Fruit fly (Drosophila melanogaster) whole organism, larva: ENCODE data around the gene Lsd-1.

Source experiments
- noc ChIP-seq: fragments of 200-800 bp; sonication (Bioruptor generic); optimal IDR thresholded peaks from 3 replicates; lab custom pipeline; 2019; ENCODE audit warnings: missing biosample characterization, mild to moderate bottlenecking, missing genetic modification characterization, moderate library complexity

Lsd-1 gene

DNA sequence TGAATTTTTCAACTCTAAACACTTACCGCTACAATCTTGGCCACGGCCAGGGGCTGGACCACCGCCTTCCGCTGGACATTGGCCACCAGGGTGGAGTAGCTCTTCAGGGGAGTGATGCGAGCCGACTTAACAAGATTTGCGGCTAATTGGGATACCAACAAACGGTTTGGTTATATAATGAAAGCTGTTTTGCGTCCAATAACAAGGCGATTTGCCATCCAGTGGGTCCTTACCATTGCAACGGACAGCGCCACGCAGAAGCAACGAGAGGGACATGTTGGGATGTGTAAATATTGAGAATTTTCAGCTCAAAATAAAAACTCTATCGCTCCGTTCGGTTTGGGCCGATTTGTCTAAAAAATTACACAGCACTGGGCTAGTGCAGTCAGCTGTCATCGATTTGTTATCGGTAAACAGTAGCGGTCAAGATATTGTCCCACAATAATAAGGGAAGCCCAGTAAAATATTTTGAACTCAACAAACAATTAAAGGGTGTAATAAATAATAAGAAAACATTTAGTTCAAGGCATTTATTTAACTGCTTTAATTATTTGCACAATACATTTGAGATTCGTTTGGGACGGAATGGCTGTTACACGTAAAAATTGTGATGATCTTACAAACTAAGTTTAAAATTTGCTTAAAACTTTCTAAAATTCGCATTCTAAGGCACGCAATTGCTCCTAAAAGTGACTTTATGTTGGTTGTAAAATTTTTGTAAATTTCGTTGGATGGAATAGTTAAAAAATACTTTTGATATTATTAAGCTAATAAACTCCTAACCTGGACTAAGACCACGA is 3.2 kb upstream of the Lsd-1 start, which contains the start of gene SdhD:
TSS of gene SdhD (minus strand) at position 382 of the 800 bp plus-strand sequence.
- peak; percentile 7 for TF ChIP-seq noc

DNA sequence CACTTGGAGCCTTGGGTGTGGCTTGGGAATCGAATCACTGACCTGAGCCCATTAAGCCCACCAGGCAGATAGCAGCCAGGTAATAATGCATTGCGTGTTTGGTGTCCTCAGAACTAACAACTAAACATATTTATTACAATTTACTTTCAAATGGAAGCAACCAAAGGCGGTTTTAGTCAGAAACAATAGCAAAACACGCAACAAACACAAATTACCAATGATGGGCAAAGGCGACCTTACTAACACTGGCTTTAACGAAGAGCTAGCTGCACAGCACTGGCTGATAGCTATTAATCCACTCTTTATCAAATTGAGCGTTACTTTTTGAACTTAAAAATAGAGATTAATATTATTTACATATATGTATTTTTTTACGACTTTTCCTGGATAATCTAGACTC is 642 bp upstream of the Lsd-1 start, which contains the start of gene udt:
TSS of gene udt (minus strand) at position 249 of the 400 bp plus-strand sequence.
- TF ChIP-seq noc, result no peak

DNA sequence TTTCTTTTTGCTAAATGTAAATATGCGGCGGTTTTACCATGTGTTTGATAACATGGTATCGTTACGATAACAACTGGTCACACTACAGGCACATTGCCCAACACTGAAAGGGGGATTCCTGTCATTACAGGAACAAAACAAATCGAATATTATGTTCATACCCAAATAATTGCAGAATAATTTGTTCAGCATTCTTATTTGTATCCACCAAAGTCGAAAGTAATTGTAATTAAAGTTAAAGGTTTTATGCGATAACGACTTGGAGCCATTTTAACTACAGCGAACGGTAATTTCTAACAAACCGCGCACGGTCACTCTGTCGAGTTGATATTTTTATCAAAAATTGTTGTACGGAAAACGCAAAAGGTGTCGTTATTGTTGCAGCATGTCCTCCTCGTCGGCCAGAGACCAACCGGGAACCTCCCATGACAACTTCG is 3.8 kb downstream of the Lsd-1 start, which contains the start of the genes CG10214 and CG10375:
TSS of gene CG10214 (minus strand) at position 72 of the 437 bp plus-strand sequence.
TSS of gene CG10375 (plus strand) at position 296 of the 437 bp plus-strand sequence.
- peak; percentile 69 for TF ChIP-seq noc

DNA sequence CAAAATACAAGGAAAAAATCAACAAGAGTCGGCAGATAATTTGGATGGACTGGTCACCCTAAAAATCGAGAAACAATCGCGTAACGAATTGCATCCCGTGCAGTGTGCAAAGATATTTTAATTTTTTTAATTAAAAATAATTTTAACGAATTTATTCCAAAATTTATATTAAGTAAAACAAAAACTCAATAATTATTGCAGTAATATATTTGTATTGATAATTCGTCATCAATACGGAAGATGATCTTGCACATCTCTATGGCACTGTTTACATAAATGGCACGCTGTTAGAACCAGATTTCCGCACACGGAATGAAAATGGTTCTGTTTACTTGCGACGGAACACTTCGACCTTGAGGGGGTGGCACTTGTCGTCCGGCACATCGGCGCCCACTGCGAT is 9.2 kb downstream of the Lsd-1 start, which contains the start of gene tst:
TSS of gene tst (minus strand) at position 52 of the 400 bp plus-strand sequence.
- peak; percentile 90 for TF ChIP-seq noc

DNA sequence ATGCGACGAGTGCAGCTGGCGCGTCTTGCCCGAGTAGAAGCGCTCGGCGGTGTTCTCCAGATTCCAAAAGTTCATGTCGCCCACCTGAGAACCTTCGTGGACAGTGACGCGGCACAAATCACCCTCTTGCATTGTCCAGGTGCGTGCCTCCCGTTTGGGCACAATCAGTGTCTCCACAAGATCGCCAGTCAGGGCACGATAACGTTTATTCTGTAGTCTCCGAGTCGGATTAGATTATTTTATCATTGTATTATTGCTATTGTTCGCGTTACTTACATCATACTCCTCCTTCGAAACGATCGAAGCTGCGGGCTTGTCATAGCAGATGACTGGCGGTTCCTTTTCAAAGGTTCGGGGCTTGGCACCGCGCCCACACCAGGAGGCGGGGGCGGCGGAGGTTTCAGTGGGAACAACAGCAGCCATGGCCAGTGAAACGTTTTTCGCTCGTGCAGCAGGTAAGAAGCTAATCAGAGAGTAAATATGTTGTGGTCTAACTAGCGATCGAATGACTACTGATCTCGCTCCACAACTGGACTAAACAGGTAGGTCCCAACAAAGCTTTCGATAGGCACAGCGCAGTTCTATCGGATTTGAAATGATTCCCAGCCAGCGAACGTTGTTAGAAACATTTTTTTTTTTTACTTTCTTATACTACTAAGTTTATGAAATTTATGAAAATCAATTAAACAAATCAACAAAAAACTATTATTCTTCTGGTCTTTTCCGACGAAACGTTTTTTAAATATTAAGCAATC is 10.1 kb downstream of the Lsd-1 start, which contains the start of gene CG10208:
TSS of gene CG10208 (minus strand) at position 518 of the 755 bp plus-strand sequence.
- peak; percentile 39 for TF ChIP-seq noc

DNA sequence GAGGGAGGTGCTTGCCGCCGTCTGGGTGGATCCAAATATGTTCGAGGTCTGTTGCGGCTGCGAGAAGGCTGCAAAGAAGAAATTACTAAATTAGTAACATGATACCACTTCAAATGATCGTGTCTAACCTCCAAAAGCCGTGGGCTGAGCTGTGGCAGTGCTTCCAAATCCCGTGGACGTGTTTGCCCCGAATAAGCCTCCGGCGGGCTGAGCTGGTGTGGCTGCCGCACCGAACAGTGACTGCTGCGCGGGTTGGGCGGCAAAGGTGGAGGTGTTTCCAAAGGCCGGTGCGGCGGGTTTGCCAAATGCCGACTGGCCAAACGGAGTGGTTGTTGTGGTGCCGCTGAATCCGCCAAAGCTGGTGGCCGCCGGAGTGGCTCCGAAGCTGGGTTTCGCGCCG is 17.1 kb downstream of the Lsd-1 start:
- TF ChIP-seq noc, result no peak

DNA sequence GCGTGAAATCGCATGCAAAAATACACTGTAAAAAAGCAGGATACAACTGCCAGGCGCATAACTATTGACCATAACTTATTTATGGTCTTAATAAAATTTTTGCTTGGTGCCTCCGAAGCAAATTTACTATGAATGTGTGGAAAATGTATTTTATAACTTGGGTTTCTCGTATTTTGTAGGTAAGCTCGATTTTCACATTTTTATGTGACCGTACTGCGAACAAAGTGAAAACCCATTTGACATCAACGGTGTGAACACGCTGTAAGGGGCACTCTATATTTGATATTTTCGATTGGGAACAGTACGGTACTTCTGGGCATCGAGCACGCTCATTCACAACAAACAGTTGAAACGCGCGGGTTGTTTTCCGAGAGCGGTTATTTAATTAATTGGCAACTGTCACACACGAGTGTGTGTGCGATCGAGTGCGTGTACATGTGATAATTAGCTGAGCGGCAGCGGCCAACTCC is 17.8 kb downstream of the Lsd-1 start, which contains the start of the genes Nup98-96 and mbc:
TSS of gene Nup98-96 (minus strand) at position 156 of the 470 bp plus-strand sequence.
TSS of gene mbc (plus strand) at position 300 of the 470 bp plus-strand sequence.
- TF ChIP-seq noc, result peak; percentile 80

DNA sequence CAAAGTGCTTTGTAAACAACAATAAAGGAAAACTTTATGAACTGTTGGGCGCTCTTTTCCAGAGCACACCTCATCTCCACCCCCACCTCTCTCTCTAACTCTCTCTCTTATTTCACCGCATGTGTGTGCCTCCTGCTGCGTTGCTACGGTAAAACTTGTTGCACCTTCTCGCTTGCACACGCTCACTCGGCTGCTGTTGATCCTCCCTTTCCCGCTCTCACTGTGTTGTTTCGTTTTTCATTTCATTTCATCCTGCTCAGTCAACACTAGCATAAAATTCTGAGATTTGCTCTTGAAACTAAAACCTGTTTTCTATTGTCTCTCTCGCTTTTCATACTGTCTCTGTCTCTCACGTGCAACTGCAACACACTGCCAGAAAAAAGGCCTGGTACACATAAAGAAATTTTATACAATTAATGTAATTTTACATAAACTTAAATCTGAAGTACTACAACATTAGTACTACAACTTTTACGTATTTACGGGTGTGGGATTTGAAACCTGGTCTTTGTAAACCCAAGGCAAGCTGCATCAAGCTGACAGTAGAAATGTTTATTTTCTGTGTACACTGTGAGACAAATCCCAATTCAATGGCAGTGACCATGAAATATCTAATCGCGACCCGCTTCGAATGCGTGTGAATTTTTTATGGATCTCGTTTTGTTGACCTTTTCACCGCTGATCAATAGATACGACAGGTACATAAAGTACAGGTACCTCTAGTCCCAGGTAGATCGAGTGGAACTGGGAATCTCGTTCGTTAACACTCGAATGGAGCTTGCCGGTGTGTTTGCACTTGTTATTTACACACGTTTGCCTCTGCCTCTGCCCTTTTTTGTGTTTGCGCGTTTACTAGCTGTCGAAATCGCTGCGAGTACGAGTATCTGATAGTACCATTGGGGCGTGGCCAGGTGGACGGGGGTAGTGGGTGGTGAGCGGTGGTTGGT is 19.1 kb downstream of the Lsd-1 start:
- TF ChIP-seq noc, result no peak

DNA sequence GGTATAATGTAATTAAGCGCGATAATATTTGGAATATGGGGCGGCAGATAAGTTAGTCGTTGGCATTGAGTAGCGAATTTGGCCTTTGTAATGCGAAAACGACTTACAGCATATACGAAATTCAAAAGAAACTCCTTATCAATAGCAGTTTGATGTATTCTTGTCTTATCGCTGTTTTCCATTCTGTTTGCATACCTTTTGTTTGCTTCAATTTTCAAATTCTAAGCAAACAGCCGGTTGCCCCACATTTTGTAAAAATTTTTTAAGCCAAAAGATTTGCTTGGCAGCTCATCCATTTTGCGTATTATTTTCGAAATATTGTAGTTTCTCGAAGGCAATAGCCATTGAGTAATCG is 19.7 kb downstream of the Lsd-1 start:
- TF ChIP-seq noc, result no peak

DNA sequence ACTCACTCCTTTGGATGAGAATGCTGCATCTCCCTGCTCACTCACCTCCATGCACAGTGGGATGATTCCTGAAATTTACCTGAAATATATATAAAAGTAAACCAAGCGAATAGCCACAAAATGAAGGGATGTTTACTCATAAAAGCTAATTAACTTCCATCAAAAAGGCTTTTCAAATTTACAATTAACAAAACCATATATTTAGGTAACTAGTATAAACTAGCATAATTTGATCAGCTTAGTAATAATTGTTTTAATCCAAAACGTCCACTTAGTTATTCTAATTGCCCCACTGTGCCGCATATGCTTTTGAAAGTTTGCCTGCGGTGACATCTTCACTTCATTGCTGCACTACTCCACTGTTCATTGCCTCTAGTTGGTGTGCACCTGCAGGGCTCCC is 20.3 kb downstream of the Lsd-1 start:
- no peak for TF ChIP-seq noc

DNA sequence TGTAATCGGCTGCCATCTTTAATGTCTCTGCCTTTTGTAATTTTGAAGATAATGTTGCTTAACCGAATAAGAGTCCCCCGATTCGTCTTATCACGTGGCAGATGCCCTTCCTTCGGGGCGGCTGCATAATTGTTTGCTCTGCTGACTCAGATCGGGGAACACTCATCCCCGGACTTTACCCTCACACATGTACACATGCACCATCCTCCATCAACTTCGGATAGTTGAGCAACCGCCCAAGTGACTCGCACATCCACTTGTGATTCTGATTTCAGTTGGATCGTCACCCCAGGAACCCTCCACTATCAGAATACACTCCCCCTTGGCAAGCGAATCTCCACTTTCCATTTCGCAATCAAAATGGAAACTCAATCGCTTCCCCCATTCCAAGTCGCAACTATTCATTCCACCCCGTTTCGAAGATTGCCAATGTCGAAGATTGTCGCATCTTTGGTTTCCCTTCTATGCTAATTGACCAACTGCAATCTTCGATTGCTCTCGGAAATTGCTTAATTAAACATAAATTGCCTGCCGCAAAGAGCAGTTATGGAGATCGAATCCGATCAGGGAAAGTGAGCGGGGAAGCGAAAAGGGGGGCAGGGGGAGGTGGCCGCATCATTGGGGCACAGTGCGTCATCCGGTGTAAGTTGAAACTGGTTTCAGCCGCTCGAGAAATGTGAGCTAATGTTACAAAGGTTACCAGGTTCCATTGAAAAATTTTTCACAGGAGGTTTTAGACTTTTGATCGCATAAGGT is 21.4 kb downstream of the Lsd-1 start:
- TF ChIP-seq noc, result no peak

DNA sequence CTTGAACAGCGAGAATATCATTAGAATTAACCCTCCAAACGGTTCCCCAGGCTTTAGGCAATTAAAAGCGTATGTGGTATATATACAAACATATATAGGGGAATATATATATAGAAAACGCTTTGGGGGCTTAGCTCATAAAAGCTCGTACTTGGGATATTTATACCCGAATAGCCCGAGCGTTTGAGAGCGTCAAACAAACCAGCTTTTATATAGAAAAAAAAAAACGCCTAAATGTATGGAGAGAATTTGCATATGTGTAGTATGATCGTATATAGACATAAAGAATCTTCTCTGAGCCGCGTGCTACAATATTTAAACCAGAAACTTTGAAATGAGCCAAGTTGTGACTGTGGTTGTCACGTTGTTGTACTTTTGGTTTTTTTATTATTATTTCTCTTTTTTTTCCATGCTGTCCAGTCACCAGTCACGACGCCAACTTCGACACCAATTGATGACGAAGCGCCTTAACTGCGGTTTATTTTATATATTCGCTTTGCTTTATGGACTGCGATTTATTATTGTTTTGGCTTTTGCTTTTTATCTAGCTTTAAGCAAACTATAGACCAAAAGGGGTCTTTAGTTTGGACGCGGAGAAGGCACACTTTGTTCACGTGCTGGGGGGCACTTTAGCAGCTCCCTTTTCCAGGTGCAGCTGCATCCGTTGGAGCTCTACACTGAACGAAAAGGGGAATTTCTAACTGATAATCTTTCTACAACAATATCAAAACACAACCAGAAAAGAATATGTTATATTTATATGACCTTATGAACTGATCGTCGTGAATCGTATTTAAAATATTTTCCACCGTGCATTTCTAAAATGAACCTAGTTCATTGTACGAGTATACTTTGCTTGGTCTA is 23.3 kb downstream of the Lsd-1 start:
- TF ChIP-seq noc, result no peak

DNA sequence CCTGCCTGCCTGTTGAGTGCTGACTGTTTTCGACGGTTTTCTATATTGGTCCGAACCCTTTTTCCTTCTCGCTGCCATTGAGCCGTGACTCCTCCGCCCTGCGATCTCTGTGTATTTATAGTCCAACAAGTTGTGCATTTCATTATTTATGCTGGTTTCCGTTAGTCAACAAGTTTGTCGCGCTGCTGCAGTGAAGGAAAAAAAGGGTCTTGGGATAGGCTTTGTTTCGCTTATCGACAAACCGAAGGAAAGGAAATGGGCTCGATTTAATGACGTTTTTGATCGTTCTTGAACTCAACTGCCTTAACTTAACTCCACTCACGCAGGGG is 23.9 kb downstream of the Lsd-1 start:
- TF ChIP-seq noc, result no peak

DNA sequence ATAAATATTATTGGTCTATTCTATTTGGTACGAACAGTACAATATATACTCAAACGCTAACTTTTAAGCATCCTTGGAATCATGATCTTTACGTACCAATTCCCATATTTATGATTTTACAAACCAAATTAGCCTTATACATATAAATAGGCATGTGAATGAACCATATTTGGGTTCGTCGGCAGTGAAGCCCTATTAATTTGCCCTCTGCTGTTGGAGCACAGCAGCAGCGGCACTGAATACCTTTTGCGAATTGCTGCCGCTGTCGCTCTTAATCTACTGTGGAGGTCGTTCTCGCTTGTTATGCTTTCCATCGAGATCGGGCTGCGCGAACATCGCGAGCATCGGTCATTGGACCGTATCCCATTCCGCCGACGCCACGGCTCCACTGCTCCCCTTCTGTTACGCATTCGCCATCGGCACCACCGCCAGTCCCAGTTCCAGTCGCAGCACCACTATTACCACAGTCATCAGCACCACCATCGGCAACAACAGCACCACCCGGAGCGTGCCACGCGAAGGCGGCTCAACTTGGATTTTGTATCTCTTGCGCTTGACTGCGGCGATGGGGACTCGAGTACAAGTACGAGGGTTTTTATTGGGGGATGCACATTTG is 24.9 kb downstream of the Lsd-1 start:
- TF ChIP-seq noc, result peak; percentile 48
